Fruit fly (Drosophila melanogaster) whole organism, embryonic: ENCODE data around the gene AMPdeam.

Source experiments
- Atf6 ChIP-seq: fragments of 200-800 bp; sonication (Bioruptor generic); IDR thresholded peaks from 2 replicates; pipeline ENCODE4 v1.3.6; 2022; ENCODE audit warnings: missing biosample characterization, missing genetic modification characterization
- B-H1 ChIP-seq: fragments of 200-800 bp; sonication (Bioruptor generic); IDR thresholded peaks from 3 replicates; pipeline ENCODE4 v1.3.6; 2022; ENCODE audit warnings: missing biosample characterization, missing genetic modification characterization
- B-H2 ChIP-seq: fragments of 200-800 bp; sonication (Bioruptor generic); optimal IDR thresholded peaks from 2 replicates; lab custom pipeline; 2018; ENCODE audit warnings: missing biosample characterization, mild to moderate bottlenecking, missing genetic modification characterization
- Bteb2 ChIP-seq: fragments of 200-800 bp; sonication (Bioruptor generic); optimal IDR thresholded peaks from 2 replicates; lab custom pipeline; 2016; ENCODE audit warnings: missing biosample characterization, missing genetic modification characterization
- CG10366 ChIP-seq: fragments of 200-800 bp; sonication (Bioruptor generic); IDR thresholded peaks from 2 replicates; pipeline ENCODE4 v1.3.6; 2022; ENCODE audit warnings: missing biosample characterization, missing genetic modification characterization
- CG11696 ChIP-seq: fragments of 200-800 bp; sonication (Bioruptor generic); IDR thresholded peaks from 2 replicates; pipeline ENCODE4 v1.3.6; 2022; ENCODE audit warnings: missing biosample characterization, missing genetic modification characterization
- CG11723 ChIP-seq: fragments of 200-800 bp; sonication (Bioruptor generic); optimal IDR thresholded peaks from 2 replicates; lab custom pipeline; 2017; ENCODE audit warnings: missing biosample characterization, mild to moderate bottlenecking, missing genetic modification characterization
- CG12942 ChIP-seq: fragments of 200-800 bp; sonication (Bioruptor generic); optimal IDR thresholded peaks from 3 replicates; lab custom pipeline; 2016; ENCODE audit warnings: missing biosample characterization, missing genetic modification characterization
- CG13123 ChIP-seq: fragments of 200-800 bp; sonication (Bioruptor generic); optimal IDR thresholded peaks from 2 replicates; lab custom pipeline; 2016; ENCODE audit warnings: missing biosample characterization, missing genetic modification characterization
- CG15269 ChIP-seq: fragments of 200-800 bp; sonication (Bioruptor generic); optimal IDR thresholded peaks from 2 replicates; lab custom pipeline; 2018; ENCODE audit warnings: missing biosample characterization, mild to moderate bottlenecking, missing genetic modification characterization, moderate library complexity
- CG15601 ChIP-seq: fragments of 200-800 bp; sonication (Bioruptor generic); optimal IDR thresholded peaks from 3 replicates; lab custom pipeline; 2019; ENCODE audit warnings: missing biosample characterization, mild to moderate bottlenecking, missing genetic modification characterization, moderate library complexity
- CG18262 ChIP-seq: fragments of 200-800 bp; optimal IDR thresholded peaks from 3 replicates; lab custom pipeline; 2019; ENCODE audit warnings: missing biosample characterization, mild to moderate bottlenecking, missing genetic modification characterization, moderate library complexity
- CG31365 ChIP-seq: fragments of 200-800 bp; sonication (Bioruptor generic); optimal IDR thresholded peaks from 2 replicates; lab custom pipeline; 2018; ENCODE audit warnings: missing biosample characterization, mild to moderate bottlenecking, missing genetic modification characterization
- CG3163 ChIP-seq: fragments of 200-800 bp; sonication (Bioruptor generic); optimal IDR thresholded peaks from 3 replicates; lab custom pipeline; 2016; ENCODE audit warnings: missing biosample characterization, missing genetic modification characterization
- CG33557 ChIP-seq: fragments of 200-800 bp; sonication (Bioruptor generic); optimal IDR thresholded peaks from 2 replicates; lab custom pipeline; 2019; ENCODE audit warnings: missing biosample characterization, mild to moderate bottlenecking, missing genetic modification characterization, moderate library complexity
- CG3847 ChIP-seq: fragments of 200-800 bp; sonication (Bioruptor generic); IDR thresholded peaks from 2 replicates; pipeline ENCODE4 v1.3.6; 2022; ENCODE audit warnings: missing biosample characterization, missing genetic modification characterization
- CG43689 ChIP-seq: fragments of 200-800 bp; sonication (Bioruptor generic); IDR thresholded peaks from 2 replicates; pipeline ENCODE4 v1.3.6; 2022; ENCODE audit warnings: missing biosample characterization, missing genetic modification characterization
- CG5180 ChIP-seq: fragments of 200-800 bp; sonication (Bioruptor generic); optimal IDR thresholded peaks from 3 replicates; lab custom pipeline; 2017; ENCODE audit warnings: missing biosample characterization, missing genetic modification characterization, mild to moderate bottlenecking, moderate library complexity, missing genetic modification reagents
- CG6765 ChIP-seq: fragments of 200-800 bp; sonication (Bioruptor generic); optimal IDR thresholded peaks from 3 replicates; lab custom pipeline; 2017; ENCODE audit warnings: missing biosample characterization, mild to moderate bottlenecking, missing genetic modification characterization
- CG7271 ChIP-seq: fragments of 200-800 bp; sonication (Bioruptor generic); optimal IDR thresholded peaks from 2 replicates; lab custom pipeline; 2018; ENCODE audit warnings: missing biosample characterization, mild to moderate bottlenecking, missing genetic modification characterization, moderate library complexity
- CG7745 ChIP-seq: fragments of 200-800 bp; sonication (Bioruptor generic); optimal IDR thresholded peaks from 2 replicates; lab custom pipeline; 2018; ENCODE audit warnings: missing biosample characterization, mild to moderate bottlenecking, missing genetic modification characterization, moderate library complexity
- CG9817 ChIP-seq: fragments of 200-800 bp; sonication (Bioruptor generic); optimal IDR thresholded peaks from 2 replicates; lab custom pipeline; 2018; ENCODE audit warnings: missing biosample characterization, mild to moderate bottlenecking, missing genetic modification characterization, moderate library complexity
- Doc2 ChIP-seq: fragments of 200-800 bp; sonication (Bioruptor generic); IDR thresholded peaks from 2 replicates; pipeline ENCODE4 v1.3.6; 2022; ENCODE audit warnings: missing biosample characterization, missing genetic modification characterization
- Eip74EF ChIP-seq, 2 experiments: fragments of 200-800 bp in 1 of 2; fragments of >200 bp in 1 of 2; sonication (Bioruptor generic) in 1 of 2; optimal IDR thresholded peaks; 2 replicates each; lab custom pipeline; 2017 to 2019; ENCODE audit warnings: missing biosample characterization in 2 of 2, missing genetic modification characterization in 2 of 2, mild to moderate bottlenecking in 1 of 2, moderate library complexity in 1 of 2
- Gug ChIP-seq: fragments of 200-800 bp; sonication (Bioruptor generic); IDR thresholded peaks from 4 replicates; pipeline ENCODE4 v1.3.6; 2022; ENCODE audit warnings: missing biosample characterization, missing genetic modification characterization
- Hand ChIP-seq: fragments of 200-800 bp; sonication (Bioruptor generic); optimal IDR thresholded peaks from 2 replicates; lab custom pipeline; 2017; ENCODE audit warnings: mild to moderate bottlenecking, missing biosample characterization, missing genetic modification reagents, missing genetic modification characterization
- MBD-R2 ChIP-seq: fragments of 200-800 bp; sonication (Bioruptor generic); IDR thresholded peaks from 2 replicates; pipeline ENCODE4 v1.3.6; 2022; ENCODE audit warnings: missing biosample characterization, missing genetic modification characterization
- Nf-YC ChIP-seq: fragments of 200-800 bp; optimal IDR thresholded peaks from 3 replicates; lab custom pipeline; 2019; ENCODE audit warnings: missing biosample characterization, mild to moderate bottlenecking, missing genetic modification characterization, moderate library complexity
- Oli ChIP-seq: fragments of 200-800 bp; sonication (Bioruptor generic); optimal IDR thresholded peaks from 2 replicates; lab custom pipeline; 2018; ENCODE audit warnings: missing biosample characterization, mild to moderate bottlenecking, missing genetic modification characterization, moderate library complexity
- Ptx1 ChIP-seq: fragments of 200-800 bp; sonication (Bioruptor generic); IDR thresholded peaks from 2 replicates; pipeline ENCODE4 v1.3.6; 2022; ENCODE audit warnings: missing biosample characterization, missing genetic modification characterization
- Sin3A ChIP-seq: fragments of >200 bp; optimal IDR thresholded peaks from 2 replicates; lab custom pipeline; 2018
- Sox100B ChIP-seq: fragments of 200-800 bp; sonication (Bioruptor generic); optimal IDR thresholded peaks from 3 replicates; lab custom pipeline; 2018; ENCODE audit warnings: missing biosample characterization, mild to moderate bottlenecking, missing genetic modification characterization
- chif ChIP-seq, 2 experiments: fragments of 200-800 bp; sonication (Bioruptor generic); optimal IDR thresholded peaks; 3 replicates each; lab custom pipeline; 2016; ENCODE audit warnings: missing biosample characterization in 2 of 2, missing genetic modification characterization in 2 of 2
- corto ChIP-seq: fragments of 200-800 bp; sonication (Bioruptor generic); optimal IDR thresholded peaks from 2 replicates; lab custom pipeline; 2016; ENCODE audit warnings: missing biosample characterization, mild to moderate bottlenecking, missing genetic modification characterization, moderate library complexity
- croc ChIP-seq: fragments of 200-800 bp; sonication (Bioruptor generic); conservative IDR thresholded peaks from 3 replicates; pipeline ENCODE4 v1.3.6; 2022; ENCODE audit warnings: missing biosample characterization, missing genetic modification characterization
- ftz-f1 ChIP-seq: fragments of 200-800 bp; sonication (Bioruptor generic); optimal IDR thresholded peaks from 2 replicates; lab custom pipeline; 2016; ENCODE audit warnings: missing biosample characterization, missing genetic modification characterization
- gem ChIP-seq: fragments of 200-800 bp; sonication (Bioruptor generic); optimal IDR thresholded peaks from 2 replicates; lab custom pipeline; 2019; ENCODE audit warnings: missing biosample characterization, mild to moderate bottlenecking, missing genetic modification characterization, moderate library complexity
- grn ChIP-seq: fragments of 200-800 bp; sonication (Bioruptor generic); optimal IDR thresholded peaks from 3 replicates; lab custom pipeline; 2017; ENCODE audit warnings: missing biosample characterization, missing genetic modification characterization
- hkb ChIP-seq, 2 experiments: fragments of 200-800 bp in 1 of 2; fragments of >200 bp in 1 of 2; sonication (Bioruptor generic) in 1 of 2; IDR thresholded peaks in 1 of 2; optimal IDR thresholded peaks in 1 of 2; 2 replicates each; pipeline versions ENCODE4 v1.3.6 to Lab custom; 2017 to 2022; ENCODE audit warnings: missing biosample characterization in 1 of 2, missing genetic modification characterization in 1 of 2
- kni ChIP-seq: fragments of 200-800 bp; sonication (Bioruptor generic); optimal IDR thresholded peaks from 3 replicates; lab custom pipeline; 2017; ENCODE audit warnings: mild to moderate bottlenecking, missing biosample characterization, missing genetic modification reagents, missing genetic modification characterization
- lmd ChIP-seq: fragments of 200-800 bp; sonication (Bioruptor generic); IDR thresholded peaks from 2 replicates; pipeline ENCODE4 v1.3.6; 2022; ENCODE audit warnings: missing biosample characterization, missing genetic modification characterization
- pho ChIP-seq: fragments of 200-800 bp; sonication (Bioruptor generic); optimal IDR thresholded peaks from 2 replicates; lab custom pipeline; 2016; ENCODE audit warnings: missing biosample characterization, missing genetic modification characterization
- phol ChIP-seq: fragments of 200-800 bp; sonication (Bioruptor generic); optimal IDR thresholded peaks from 3 replicates; lab custom pipeline; 2018; ENCODE audit warnings: missing biosample characterization, mild to moderate bottlenecking, missing genetic modification characterization, moderate library complexity
- psq ChIP-seq: fragments of 200-800 bp; sonication (Bioruptor generic); optimal IDR thresholded peaks from 2 replicates; lab custom pipeline; 2017; ENCODE audit warnings: missing biosample characterization, missing genetic modification characterization
- scrt ChIP-seq: fragments of 200-800 bp; sonication (Bioruptor generic); optimal IDR thresholded peaks from 2 replicates; lab custom pipeline; 2018; ENCODE audit warnings: missing biosample characterization, mild to moderate bottlenecking, missing genetic modification characterization, moderate library complexity
- sna ChIP-seq: fragments of 200-800 bp; sonication (Bioruptor generic); IDR thresholded peaks from 2 replicates; pipeline ENCODE4 v1.3.6; 2022; ENCODE audit warnings: missing biosample characterization, missing genetic modification characterization; ENCODE audit not compliant: partially characterized antibody
- so ChIP-seq: fragments of 200-800 bp; sonication (Bioruptor generic); IDR thresholded peaks from 3 replicates; pipeline ENCODE4 v1.3.6; 2022; ENCODE audit warnings: missing biosample characterization, missing genetic modification characterization
- stc ChIP-seq: fragments of 200-800 bp; sonication (Bioruptor generic); IDR thresholded peaks from 2 replicates; pipeline ENCODE4 v1.3.6; 2022; ENCODE audit warnings: missing biosample characterization, missing genetic modification characterization
- tll ChIP-seq, 2 experiments: fragments of 200-800 bp in 1 of 2; fragments of >200 bp in 1 of 2; sonication (Bioruptor generic) in 1 of 2; optimal IDR thresholded peaks; 2 replicates each; lab custom pipeline; 2017 to 2019; ENCODE audit warnings: missing biosample characterization in 2 of 2, missing genetic modification characterization in 2 of 2, mild to moderate bottlenecking in 1 of 2, moderate library complexity in 1 of 2
- trem ChIP-seq: fragments of 200-800 bp; optimal IDR thresholded peaks from 3 replicates; lab custom pipeline; 2019; ENCODE audit warnings: missing biosample characterization, mild to moderate bottlenecking, missing genetic modification characterization, moderate library complexity

Gene AMPdeam

DNA sequence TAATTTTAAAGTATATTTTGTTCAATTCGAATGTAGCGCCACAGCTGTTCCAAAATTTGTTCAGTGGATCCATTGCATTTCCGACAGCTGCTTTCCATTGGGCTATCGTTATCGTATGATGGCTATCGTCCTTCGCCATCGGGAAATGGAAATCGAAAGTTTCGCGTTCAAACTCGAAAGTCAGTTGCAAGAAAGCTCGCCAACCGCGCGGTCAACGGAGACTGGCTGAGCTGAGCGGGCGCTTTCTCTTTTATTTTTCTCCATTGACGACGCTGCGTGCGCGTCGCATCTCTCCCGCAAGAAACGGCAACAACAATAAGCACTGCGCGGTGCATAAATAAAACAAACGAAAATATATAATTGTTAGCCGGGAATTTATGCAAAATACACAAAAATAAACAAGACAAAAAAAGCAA lies 62.1 kb downstream of the AMPdeam start, which contains the start of gene inaE (continued):
- TF ChIP-seq hkb (optimal IDR thresholded peaks at IDR 0.05; lab: Kevin White, UChicago) (no peak), hkb (GFP tag; IDR thresholded peaks at IDR 0.05; lab: Robert Waterston, UW) (0 out of 2 replicates have a peak, but pooled peaks have one; percentile 32), phol (peak; percentile 26), lmd (no peak), CG3847 (0 out of 2 replicates have a peak, but pooled peaks have one; percentile 22), CG15601 (peak; percentile 21), Doc2 (no peak), CG7271 (tag; lab: Kevin White, UChicago) (no peak), Oli (tag; lab: Kevin White, UChicago) (no peak), CG9817 (no peak), CG7745 (tag; lab: Kevin White, UChicago) (no peak), CG33557 (GFP tag; lab: Kevin White, UChicago) (no peak), CG11723 (GFP tag; lab: Kevin White, UChicago) (peak; percentile 6), so (no peak), Bteb2 (GFP tag; lab: Kevin White, UChicago) (no peak), CG13123 (GFP tag; lab: Kevin White, UChicago) (no peak), CG12942 (GFP tag; lab: Kevin White, UChicago) (no peak), Eip74EF (GFP tag; optimal IDR thresholded peaks at IDR 0.05; lab: Kevin White, UChicago) (peak in 1 of 2 experiments; percentile 65), B-H1 (no peak), chif (GFP tag; optimal IDR thresholded peaks at IDR 0.05; lab: Kevin White, UChicago) (no peak), CG31365 (no peak), corto (no peak), scrt (GFP tag; lab: Kevin White, UChicago) (peak; percentile 31), croc (GFP tag; lab: Robert Waterston, UW) (no peak), grn (GFP tag; lab: Kevin White, UChicago) (peak; percentile 14), CG10366 (GFP tag; lab: Robert Waterston, UW) (no peak), CG11696 (no peak), psq (no peak), CG15269 (tag; lab: Kevin White, UChicago) (no peak), ftz-f1 (GFP tag; lab: Kevin White, UChicago) (peak; percentile 88), Sox100B (GFP tag; lab: Kevin White, UChicago) (no peak), kni (no peak), CG3163 (GFP tag; lab: Kevin White, UChicago) (no peak), Sin3A (lab: Kevin White, UChicago) (peak; percentile 0), trem (tag; lab: Kevin White, UChicago) (peak; percentile 32), tll (GFP tag; optimal IDR thresholded peaks at IDR 0.05; lab: Kevin White, UChicago) (no peak), Ptx1 (no peak), CG43689 (no peak), stc (GFP tag; lab: Robert Waterston, UW) (no peak), Gug (GFP tag; lab: Robert Waterston, UW) (no peak), CG6765 (GFP tag; lab: Kevin White, UChicago) (no peak), gem (tag; lab: Kevin White, UChicago) (no peak), Nf-YC (tag; lab: Kevin White, UChicago) (peak; percentile 17), Atf6 (GFP tag; lab: Robert Waterston, UW) (peak; percentile 37; the same call in 1 of the 2 replicates), pho (GFP tag; lab: Kevin White, UChicago) (no peak), MBD-R2 (GFP tag; lab: Robert Waterston, UW) (peak; percentile 29; the same call in 1 of the 2 replicates), Hand (GFP tag; lab: Kevin White, UChicago) (peak; percentile 38), CG5180 (GFP tag; lab: Kevin White, UChicago) (peak; percentile 84), CG18262 (tag; lab: Kevin White, UChicago) (no peak), sna (GFP tag; lab: Robert Waterston, UW) (no peak), B-H2 (peak; percentile 38)
